Worm (Caenorhabditis elegans) whole organism, mixed stage, embryonic: ENCODE results near the gene fbxa-131.

Experiments used
- M03D4.4 ChIP-seq: sonication (generic microtip); optimal IDR thresholded peaks from 2 replicates; lab custom pipeline; 2017; ENCODE audit warnings: mild to moderate bottlenecking, missing genetic modification characterization, missing compliant biosample characterization
- bed-3 ChIP-seq: fragments of 200-800 bp; sonication (Bioruptor generic); optimal IDR thresholded peaks from 3 replicates; lab custom pipeline; 2018; ENCODE audit warnings: mild to moderate bottlenecking, missing genetic modification characterization, moderate library complexity, missing compliant biosample characterization
- blmp-1 ChIP-seq: fragments of 150-350 bp; optimal IDR thresholded peaks from 2 replicates; lab custom pipeline; 2014; ENCODE audit warnings: missing biosample characterization, missing genetic modification characterization
- ceh-39 ChIP-seq: fragments of 150-350 bp; optimal IDR thresholded peaks from 2 replicates; lab custom pipeline; 2014; ENCODE audit warnings: missing biosample characterization, missing genetic modification characterization
- ceh-43 ChIP-seq: fragments of 200-800 bp; sonication (Bioruptor generic); optimal IDR thresholded peaks from 2 replicates; lab custom pipeline; 2018; ENCODE audit warnings: mild to moderate bottlenecking, missing genetic modification characterization, moderate library complexity, missing compliant biosample characterization
- ceh-83 ChIP-seq: fragments of 200-800 bp; sonication (Bioruptor generic); optimal IDR thresholded peaks from 2 replicates; lab custom pipeline; 2018; ENCODE audit warnings: mild to moderate bottlenecking, missing genetic modification characterization, missing compliant biosample characterization
- ces-1 ChIP-seq: fragments of 150-350 bp; optimal IDR thresholded peaks from 2 replicates; lab custom pipeline; 2014; ENCODE audit warnings: missing biosample characterization, missing genetic modification reagents, missing genetic modification characterization
- cnd-1 ChIP-seq: fragments of 200-800 bp; sonication (Bioruptor generic); optimal IDR thresholded peaks from 2 replicates; lab custom pipeline; 2018; ENCODE audit warnings: mild to moderate bottlenecking, missing genetic modification characterization, missing compliant biosample characterization
- drap-1 ChIP-seq: fragments of 200-800 bp; sonication (Bioruptor generic); optimal IDR thresholded peaks from 3 replicates; lab custom pipeline; 2018; ENCODE audit warnings: mild to moderate bottlenecking, missing genetic modification characterization, missing compliant biosample characterization
- elt-3 ChIP-seq: fragments of 150-350 bp; optimal IDR thresholded peaks from 2 replicates; lab custom pipeline; 2014; ENCODE audit warnings: missing biosample characterization, missing genetic modification characterization
- flh-1 ChIP-seq: fragments of 200-800 bp; sonication (Bioruptor generic); optimal IDR thresholded peaks from 2 replicates; lab custom pipeline; 2018; ENCODE audit warnings: mild to moderate bottlenecking, missing genetic modification characterization, moderate library complexity, missing compliant biosample characterization
- ham-2 ChIP-seq: fragments of 200-800 bp; sonication (Bioruptor generic); optimal IDR thresholded peaks from 2 replicates; lab custom pipeline; 2018; ENCODE audit warnings: mild to moderate bottlenecking, missing genetic modification characterization, missing compliant biosample characterization
- hlh-1 ChIP-seq: fragments of 150-350 bp; optimal IDR thresholded peaks from 2 replicates; lab custom pipeline; 2014; ENCODE audit warnings: missing biosample characterization, missing genetic modification reagents, missing genetic modification characterization
- lin-13 ChIP-seq: fragments of 150-350 bp; optimal IDR thresholded peaks from 2 replicates; lab custom pipeline; 2014; ENCODE audit warnings: missing biosample characterization, missing genetic modification characterization
- lin-32 ChIP-seq: fragments of 200-800 bp; sonication (Bioruptor generic); optimal IDR thresholded peaks from 2 replicates; lab custom pipeline; 2018; ENCODE audit warnings: mild to moderate bottlenecking, missing genetic modification characterization, missing compliant biosample characterization
- lsy-2 ChIP-seq: fragments of 150-350 bp; optimal IDR thresholded peaks from 2 replicates; lab custom pipeline; 2014; ENCODE audit warnings: missing biosample characterization, missing genetic modification characterization
- mab-5 ChIP-seq: fragments of 150-350 bp; optimal IDR thresholded peaks from 2 replicates; lab custom pipeline; 2014; ENCODE audit warnings: missing biosample characterization, missing genetic modification characterization
- mls-2 ChIP-seq: sonication (generic microtip); optimal IDR thresholded peaks from 2 replicates; lab custom pipeline; 2016; ENCODE audit warnings: mild to moderate bottlenecking, missing genetic modification characterization, moderate library complexity, missing compliant biosample characterization
- nhr-12 ChIP-seq: fragments of 150-350 bp; optimal IDR thresholded peaks from 2 replicates; lab custom pipeline; 2014; ENCODE audit warnings: missing biosample characterization, missing genetic modification characterization
- nhr-2 ChIP-seq: fragments of 150-350 bp; optimal IDR thresholded peaks from 2 replicates; lab custom pipeline; 2014; ENCODE audit warnings: missing biosample characterization, missing genetic modification characterization
- nhr-28 ChIP-seq: fragments of 150-350 bp; optimal IDR thresholded peaks from 2 replicates; lab custom pipeline; 2014; ENCODE audit warnings: missing biosample characterization, missing genetic modification characterization
- nhr-76 ChIP-seq: sonication (generic microtip); optimal IDR thresholded peaks from 2 replicates; lab custom pipeline; 2017; ENCODE audit warnings: missing biosample characterization, missing genetic modification characterization
- pha-4 ChIP-seq: fragments of 150-350 bp; optimal IDR thresholded peaks from 2 replicates; lab custom pipeline; 2018; ENCODE audit warnings: missing biosample characterization, missing genetic modification reagents, missing genetic modification characterization
- sem-2 ChIP-seq: fragments of 200-800 bp; sonication (Bioruptor generic); optimal IDR thresholded peaks from 2 replicates; lab custom pipeline; 2018; ENCODE audit warnings: mild to moderate bottlenecking, missing genetic modification characterization, missing compliant biosample characterization
- snpc-4 ChIP-seq: fragments of 150-350 bp; optimal IDR thresholded peaks from 2 replicates; lab custom pipeline; 2014; ENCODE audit warnings: missing biosample characterization, missing genetic modification characterization
- sptf-1 ChIP-seq: sonication (generic microtip); optimal IDR thresholded peaks from 2 replicates; lab custom pipeline; 2017; ENCODE audit warnings: mild to moderate bottlenecking, missing genetic modification characterization, moderate library complexity, missing compliant biosample characterization
- tbx-8 ChIP-seq: fragments of 200-800 bp; sonication (Bioruptor generic); optimal IDR thresholded peaks from 2 replicates; lab custom pipeline; 2018; ENCODE audit warnings: mild to moderate bottlenecking, missing genetic modification characterization, moderate library complexity, missing compliant biosample characterization
- unc-120 ChIP-seq: sonication (generic microtip); optimal IDR thresholded peaks from 2 replicates; lab custom pipeline; 2017; ENCODE audit warnings: missing genetic modification characterization, missing compliant biosample characterization; ENCODE audit not compliant: poor library complexity, severe bottlenecking
- unc-39 ChIP-seq: fragments of 150-350 bp; optimal IDR thresholded peaks from 2 replicates; lab custom pipeline; 2014; ENCODE audit warnings: missing biosample characterization, missing genetic modification characterization
- unc-62 ChIP-seq: fragments of 150-350 bp; optimal IDR thresholded peaks from 2 replicates; lab custom pipeline; 2014; ENCODE audit warnings: missing biosample characterization, missing genetic modification reagents, missing genetic modification characterization
- zip-8 ChIP-seq: fragments of 150-350 bp; optimal IDR thresholded peaks from 2 replicates; lab custom pipeline; 2014; ENCODE audit warnings: missing biosample characterization, missing genetic modification characterization
- ztf-11 ChIP-seq: fragments of 150-350 bp; optimal IDR thresholded peaks from 2 replicates; lab custom pipeline; 2014; ENCODE audit warnings: missing biosample characterization, missing genetic modification characterization

Gene fbxa-131

ce11 chrV:19733728-19734127 is 4.5 kb upstream of the fbxa-131 start:
- TF ChIP-seq ceh-43 (GFP tag; lab: Kevin White, UChicago) (no peak), ceh-83 (no peak), ztf-11 (tag; lab: Kevin White, UChicago) (no peak), nhr-28 (tag; lab: Kevin White, UChicago) (no peak), nhr-2 (no peak), lin-13 (no peak), unc-39 (tag; lab: Kevin White, UChicago) (no peak), lsy-2 (no peak), flh-1 (no peak), hlh-1 (tag; lab: Kevin White, UChicago) (no peak), mab-5 (tag; lab: Kevin White, UChicago) (no peak), blmp-1 (no peak), bed-3 (GFP tag; lab: Kevin White, UChicago) (no peak), lin-32 (no peak), snpc-4 (tag; lab: Kevin White, UChicago) (no peak), ces-1 (GFP tag; lab: Kevin White, UChicago) (no peak), ceh-39 (tag; lab: Kevin White, UChicago) (no peak)

DNA sequence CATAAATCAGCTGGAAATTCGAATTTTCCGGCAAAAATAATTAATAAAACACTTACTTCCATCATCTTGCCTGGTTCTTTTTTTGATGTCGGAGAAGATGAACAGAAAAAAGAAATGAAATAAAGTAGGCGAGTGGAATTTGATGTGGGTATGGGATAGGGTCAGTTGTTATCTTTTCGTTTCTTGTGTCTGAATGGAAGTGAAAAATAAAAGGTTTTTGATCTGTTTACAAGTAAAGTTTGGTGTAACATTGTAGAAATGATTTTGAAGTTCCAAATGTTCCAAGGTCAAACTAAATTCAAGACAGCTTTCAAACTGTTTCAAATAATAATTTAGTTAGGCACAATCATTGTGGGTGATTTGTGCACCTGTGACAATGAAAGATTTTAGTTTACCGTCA is 759 bp upstream of the fbxa-131 start, which contains the start of gene W04E12.7:
Gene W04E12.7, minus strand, starts transcription at position 101 of the 400 bp plus-strand sequence.
- TF ChIP-seq hlh-1 (tag; lab: Kevin White, UChicago) = no peak
- TF ChIP-seq, all 35 proteins: peak for 0

- TF ChIP-seq mab-5 (tag; lab: Kevin White, UChicago) = no peak
- no peak for TF ChIP-seq cnd-1
- no peak for TF ChIP-seq tbx-8 (GFP tag; lab: Kevin White, UChicago)
- TF ChIP-seq zip-8 (tag; lab: Kevin White, UChicago) = no peak
- no peak for TF ChIP-seq bed-3 (GFP tag; lab: Kevin White, UChicago)
- TF ChIP-seq lin-32 = no peak
- no peak for TF ChIP-seq ces-1 (GFP tag; lab: Kevin White, UChicago)
- no peak for TF ChIP-seq nhr-76 (tag; lab: Kevin White, UChicago)
- no peak for TF ChIP-seq nhr-28 (tag; lab: Kevin White, UChicago)
- TF ChIP-seq flh-1 = no peak
- no peak for TF ChIP-seq lsy-2
- no peak for TF ChIP-seq unc-62 (GFP tag; lab: Kevin White, UChicago)
- TF ChIP-seq mls-2 = no peak
- no peak for TF ChIP-seq nhr-12 (tag; lab: Kevin White, UChicago)
Measured at ce11 chrV:19741034-19741433, 2.8 kb downstream of the fbxa-131 start, which contains the start of gene W04E12.2. TSS of gene W04E12.2 (minus strand) at chrV:19741134.

- no peak for TF ChIP-seq blmp-1
- no peak for TF ChIP-seq ceh-43 (GFP tag; lab: Kevin White, UChicago)
- TF ChIP-seq bed-3 (GFP tag; lab: Kevin White, UChicago) = no peak
- no peak for TF ChIP-seq lin-13
- no peak for TF ChIP-seq ham-2 (GFP tag; lab: Kevin White, UChicago)
- no peak for TF ChIP-seq nhr-12 (tag; lab: Kevin White, UChicago)
- no peak for TF ChIP-seq hlh-1 (tag; lab: Kevin White, UChicago)
- TF ChIP-seq ceh-83 = no peak
- TF ChIP-seq snpc-4 (tag; lab: Kevin White, UChicago) = no peak
- TF ChIP-seq ceh-39 (tag; lab: Kevin White, UChicago) = no peak
- no peak for TF ChIP-seq nhr-28 (tag; lab: Kevin White, UChicago)
- TF ChIP-seq nhr-2 = no peak
- TF ChIP-seq drap-1 (GFP tag; lab: Kevin White, UChicago) = no peak
- TF ChIP-seq flh-1 = no peak
- no peak for TF ChIP-seq M03D4.4
- TF ChIP-seq, all 35 proteins: peak for 0
Measured at ce11 chrV:19741651-19742050, 3.4 kb downstream of the fbxa-131 start, which contains the start of gene W04E12.3. TSS of gene W04E12.3 (plus strand) at chrV:19741951.

ce11 chrV:19743305-19743704 is 5.1 kb downstream of the fbxa-131 start, which contains the start of gene W04E12.4:
TSS of gene W04E12.4 (plus strand) at chrV:19743605.
- TF ChIP-seq ham-2 (GFP tag; lab: Kevin White, UChicago) (no peak), sptf-1 (tag; lab: Kevin White, UChicago) (no peak), ceh-39 (tag; lab: Kevin White, UChicago) (no peak), elt-3 (tag; lab: Kevin White, UChicago) (no peak), ces-1 (GFP tag; lab: Kevin White, UChicago) (no peak), zip-8 (tag; lab: Kevin White, UChicago) (no peak), lsy-2 (no peak), pha-4 (tag; lab: Kevin White, UChicago) (no peak), tbx-8 (GFP tag; lab: Kevin White, UChicago) (no peak), mab-5 (tag; lab: Kevin White, UChicago) (no peak), unc-39 (tag; lab: Kevin White, UChicago) (no peak), sem-2 (no peak), snpc-4 (tag; lab: Kevin White, UChicago) (no peak), nhr-2 (no peak), unc-120 (tag; lab: Kevin White, UChicago) (no peak)
